Fruit fly (Drosophila melanogaster) whole organism, embryonic: ENCODE measurements around the gene CG42812.
A peak's percentile ranks its signal among the peaks of the same experiment; 100 is the strongest.

ENCODE experiments used
- CG11695 ChIP-seq: fragments of 200-800 bp; sonication (Bioruptor generic); IDR thresholded peaks from 3 replicates; pipeline ENCODE4 v1.3.6; 2022; ENCODE audit warnings: missing biosample characterization, missing genetic modification characterization
- CG12104 ChIP-seq: fragments of 200-800 bp; sonication (Bioruptor generic); optimal IDR thresholded peaks from 3 replicates; lab custom pipeline; 2016; ENCODE audit warnings: missing biosample characterization, missing genetic modification characterization
- CG13287 ChIP-seq: fragments of 200-800 bp; sonication (Bioruptor generic); IDR thresholded peaks from 2 replicates; pipeline ENCODE4 v1.3.6; 2022; ENCODE audit warnings: missing biosample characterization, missing genetic modification characterization; ENCODE audit not compliant: partially characterized antibody
- CG14860 ChIP-seq: fragments of 200-800 bp; sonication (Bioruptor generic); IDR thresholded peaks from 3 replicates; pipeline ENCODE4 v1.3.6; 2022; ENCODE audit warnings: missing biosample characterization, missing genetic modification characterization; ENCODE audit not compliant: partially characterized antibody
- CG15073 ChIP-seq: fragments of 200-800 bp; sonication (Bioruptor generic); optimal IDR thresholded peaks from 2 replicates; lab custom pipeline; 2016; ENCODE audit warnings: missing biosample characterization, missing genetic modification characterization
- CG2875 ChIP-seq: fragments of 200-800 bp; sonication (Bioruptor generic); optimal IDR thresholded peaks from 2 replicates; lab custom pipeline; 2017; ENCODE audit warnings: missing biosample characterization, mild to moderate bottlenecking, missing genetic modification characterization, missing genetic modification reagents
- CG31388 ChIP-seq: fragments of 200-800 bp; sonication (Bioruptor generic); optimal IDR thresholded peaks from 2 replicates; lab custom pipeline; 2016; ENCODE audit warnings: missing biosample characterization, missing genetic modification characterization
- CG31441 ChIP-seq: fragments of 200-800 bp; sonication (Bioruptor generic); IDR thresholded peaks from 2 replicates; pipeline ENCODE4 v1.3.6; 2022; ENCODE audit warnings: missing biosample characterization, missing genetic modification characterization
- CG4617 ChIP-seq: fragments of 200-800 bp; sonication (Bioruptor generic); optimal IDR thresholded peaks from 3 replicates; lab custom pipeline; 2016; ENCODE audit warnings: missing biosample characterization, missing genetic modification characterization, borderline replicate concordance
- CG6175 ChIP-seq: fragments of 200-800 bp; sonication (Bioruptor generic); IDR thresholded peaks from 3 replicates; pipeline ENCODE4 v1.3.6; 2022; ENCODE audit warnings: missing biosample characterization, missing genetic modification characterization
- CG6683 ChIP-seq: fragments of 200-800 bp; sonication (Bioruptor generic); optimal IDR thresholded peaks from 2 replicates; lab custom pipeline; 2017; ENCODE audit warnings: missing biosample characterization, mild to moderate bottlenecking, missing genetic modification characterization, missing genetic modification reagents
- CG7839 ChIP-seq: fragments of 200-800 bp; sonication (Bioruptor generic); optimal IDR thresholded peaks from 3 replicates; lab custom pipeline; 2018; ENCODE audit warnings: missing biosample characterization, mild to moderate bottlenecking, missing genetic modification characterization, moderate library complexity
- CG8924 ChIP-seq: fragments of 200-800 bp; optimal IDR thresholded peaks from 3 replicates; lab custom pipeline; 2019; ENCODE audit warnings: missing biosample characterization, mild to moderate bottlenecking, missing genetic modification characterization, moderate library complexity
- CG9727 ChIP-seq: fragments of 200-800 bp; sonication (Bioruptor generic); optimal IDR thresholded peaks from 3 replicates; lab custom pipeline; 2017; ENCODE audit warnings: missing biosample characterization, mild to moderate bottlenecking, missing genetic modification characterization
- Ets65A ChIP-seq: fragments of 200-800 bp; sonication (Bioruptor generic); peaks from one replicate; lab custom pipeline; 2016; ENCODE audit warnings: missing biosample characterization, missing genetic modification characterization
- HLH4C ChIP-seq: fragments of 200-800 bp; sonication (Bioruptor generic); IDR thresholded peaks from 3 replicates; pipeline ENCODE4 v1.3.6; 2022; ENCODE audit warnings: missing biosample characterization, missing genetic modification characterization; ENCODE audit not compliant: partially characterized antibody
- Hr51 ChIP-seq, 2 experiments: fragments of 200-800 bp; sonication (Bioruptor generic); optimal IDR thresholded peaks; 2 replicates in 1 of 2; 3 replicates in 1 of 2; lab custom pipeline; 2016 to 2018; ENCODE audit warnings: missing biosample characterization in 2 of 2, missing genetic modification characterization in 2 of 2, mild to moderate bottlenecking in 1 of 2, moderate library complexity in 1 of 2
- Hr78 ChIP-seq, 2 experiments: fragments of 200-800 bp in 1 of 2; fragments of >200 bp in 1 of 2; sonication (Bioruptor generic) in 1 of 2; optimal IDR thresholded peaks; 2 replicates each; lab custom pipeline; 2017 to 2019; ENCODE audit warnings: missing biosample characterization in 2 of 2, missing genetic modification characterization in 2 of 2, mild to moderate bottlenecking in 1 of 2, moderate library complexity in 1 of 2
- Poxn ChIP-seq: fragments of 200-800 bp; sonication (Bioruptor generic); IDR thresholded peaks from 2 replicates; pipeline ENCODE4 v1.3.6; 2022; ENCODE audit warnings: missing biosample characterization, missing genetic modification characterization
- ara ChIP-seq: fragments of 200-800 bp; sonication (Bioruptor generic); IDR thresholded peaks from 2 replicates; pipeline ENCODE4 v1.3.6; 2022; ENCODE audit warnings: missing biosample characterization, missing genetic modification characterization
- bcd ChIP-seq: fragments of 200-800 bp; sonication (Bioruptor generic); optimal IDR thresholded peaks from 2 replicates; lab custom pipeline; 2017; ENCODE audit warnings: missing biosample characterization, mild to moderate bottlenecking, missing genetic modification characterization
- chif ChIP-seq, 2 experiments: fragments of 200-800 bp; sonication (Bioruptor generic); optimal IDR thresholded peaks; 3 replicates each; lab custom pipeline; 2016; ENCODE audit warnings: missing biosample characterization in 2 of 2, missing genetic modification characterization in 2 of 2
- chm ChIP-seq: fragments of 200-800 bp; sonication (Bioruptor generic); IDR thresholded peaks from 2 replicates; pipeline ENCODE4 v1.3.6; 2022; ENCODE audit warnings: missing biosample characterization, missing genetic modification characterization
- corto ChIP-seq: fragments of 200-800 bp; sonication (Bioruptor generic); optimal IDR thresholded peaks from 2 replicates; lab custom pipeline; 2016; ENCODE audit warnings: missing biosample characterization, mild to moderate bottlenecking, missing genetic modification characterization, moderate library complexity
- dysf ChIP-seq: fragments of 200-800 bp; sonication (Bioruptor generic); IDR thresholded peaks from 3 replicates; pipeline ENCODE4 v1.3.6; 2022; ENCODE audit warnings: missing biosample characterization, missing genetic modification characterization
- ewg ChIP-seq: fragments of 200-800 bp; sonication (Bioruptor generic); optimal IDR thresholded peaks from 3 replicates; lab custom pipeline; 2017; ENCODE audit warnings: mild to moderate bottlenecking, missing biosample characterization, missing genetic modification reagents, missing genetic modification characterization
- exex ChIP-seq: fragments of 200-800 bp; sonication (Bioruptor generic); optimal IDR thresholded peaks from 4 replicates; lab custom pipeline; 2018; ENCODE audit warnings: missing biosample characterization, mild to moderate bottlenecking, missing genetic modification characterization, moderate library complexity
- ftz-f1 ChIP-seq: fragments of 200-800 bp; sonication (Bioruptor generic); optimal IDR thresholded peaks from 2 replicates; lab custom pipeline; 2016; ENCODE audit warnings: missing biosample characterization, missing genetic modification characterization
- gt ChIP-seq: fragments of 200-800 bp; sonication (Bioruptor generic); IDR thresholded peaks from 2 replicates; pipeline ENCODE4 v1.3.6; 2022; ENCODE audit warnings: missing biosample characterization, missing genetic modification characterization
- ken ChIP-seq: fragments of 200-800 bp; sonication (Bioruptor generic); IDR thresholded peaks from 3 replicates; pipeline ENCODE4 v1.3.6; 2022; ENCODE audit warnings: missing biosample characterization, missing genetic modification characterization
- nau ChIP-seq: fragments of 200-800 bp; sonication (Bioruptor generic); optimal IDR thresholded peaks from 3 replicates; lab custom pipeline; 2017; ENCODE audit warnings: missing biosample characterization, mild to moderate bottlenecking, missing genetic modification characterization, missing genetic modification reagents
- org-1 ChIP-seq: fragments of 200-800 bp; sonication (Bioruptor generic); optimal IDR thresholded peaks from 2 replicates; lab custom pipeline; 2017; ENCODE audit warnings: missing biosample characterization, missing genetic modification characterization
- rib ChIP-seq: fragments of 200-800 bp; sonication (Bioruptor generic); IDR thresholded peaks from 2 replicates; pipeline ENCODE4 v1.3.6; 2022; ENCODE audit warnings: missing biosample characterization, missing genetic modification characterization
- so ChIP-seq: fragments of 200-800 bp; sonication (Bioruptor generic); IDR thresholded peaks from 3 replicates; pipeline ENCODE4 v1.3.6; 2022; ENCODE audit warnings: missing biosample characterization, missing genetic modification characterization
- ssp ChIP-seq: fragments of 200-800 bp; sonication (Bioruptor generic); IDR thresholded peaks from 2 replicates; pipeline ENCODE4 v1.3.6; 2022; ENCODE audit warnings: missing biosample characterization, missing genetic modification characterization

Gene CG42812

DNA sequence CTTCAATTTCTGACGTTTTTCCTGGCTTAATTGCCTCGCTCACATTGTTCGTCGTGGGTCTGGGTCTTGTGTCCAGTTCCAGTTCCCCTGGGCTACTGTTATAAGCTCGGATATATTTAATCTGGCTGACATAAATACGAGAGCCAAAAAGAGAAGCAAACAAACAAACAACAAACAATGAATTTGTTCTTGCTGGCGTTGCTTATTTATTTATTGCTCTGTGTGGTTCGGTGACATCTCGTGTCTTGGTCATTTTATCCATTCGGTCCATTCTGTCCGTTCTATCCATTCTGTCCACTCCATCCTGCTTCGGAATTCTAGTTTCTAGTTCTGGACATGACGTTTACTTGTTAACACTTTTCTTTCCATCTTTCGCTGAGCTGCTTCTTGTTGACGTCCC lies 17.0 kb upstream of the CG42812 start, which contains the start of gene CG17780:
TSS of gene CG17780 (minus strand) at position 101 of the 400 bp plus-strand sequence.
- TF ChIP-seq CG8924 (no peak), so (no peak), CG31388 (GFP tag; lab: Kevin White, UChicago) (no peak)

DNA sequence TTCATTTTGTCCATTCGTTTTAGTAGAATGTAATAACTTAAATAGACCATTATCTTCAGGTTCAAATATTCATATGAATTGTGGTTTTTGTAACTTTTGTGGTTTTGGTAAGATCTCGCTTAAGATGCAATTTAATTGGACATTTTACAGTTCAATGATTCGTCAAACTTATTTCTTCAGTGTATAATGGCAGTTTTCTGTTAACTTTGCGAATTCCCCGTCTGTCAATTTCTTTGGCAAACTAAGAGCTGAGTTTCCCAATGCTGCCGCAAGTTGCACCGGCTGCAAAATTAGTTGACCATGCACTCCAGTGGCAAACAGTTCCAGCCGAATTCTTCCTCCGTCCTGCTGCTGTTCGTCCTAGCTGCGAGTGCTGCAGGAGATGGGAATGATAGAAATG lies 8.6 kb upstream of the CG42812 start, which contains the start of gene CG33342:
TSS of gene CG33342 (plus strand) at position 301 of the 400 bp plus-strand sequence.
- TF ChIP-seq CG6175 (GFP tag; lab: Robert Waterston, UW) = no peak
- TF ChIP-seq Ets65A (GFP tag; lab: Kevin White, UChicago) = peak; percentile 10
- TF ChIP-seq, all 482 proteins: peak for 1

DNA sequence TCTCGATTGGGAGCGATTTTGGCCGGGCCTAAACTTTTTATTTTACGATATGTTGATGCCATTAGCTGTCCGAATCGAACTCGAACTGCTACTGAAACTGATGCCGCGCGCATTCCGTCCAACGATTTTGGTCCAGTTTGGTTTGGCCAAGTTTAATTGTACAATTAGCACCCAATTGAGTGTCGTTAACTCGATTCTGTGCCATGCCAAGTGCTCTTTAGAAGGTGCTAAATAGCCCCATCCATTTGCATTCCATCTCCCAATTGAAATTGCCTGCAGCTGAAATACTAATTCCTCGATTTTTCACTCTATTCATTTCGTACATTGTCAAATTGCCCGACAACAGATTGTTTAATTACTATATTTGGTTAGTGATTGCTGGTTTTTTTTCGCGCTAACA lies 7.6 kb upstream of the CG42812 start, which contains the start of gene CG17781:
TSS of gene CG17781 (minus strand) at position 101 of the 400 bp plus-strand sequence.
- TF ChIP-seq bcd (no peak), Hr78 (GFP tag; optimal IDR thresholded peaks at IDR 0.05; lab: Kevin White, UChicago) (no peak), ken (GFP tag; lab: Robert Waterston, UW) (no peak), CG12104 (no peak), org-1 (GFP tag; lab: Kevin White, UChicago) (no peak), rib (GFP tag; lab: Robert Waterston, UW) (no peak), CG11695 (GFP tag; lab: Robert Waterston, UW) (no peak), corto (GFP tag; lab: Kevin White, UChicago) (no peak), CG7839 (tag; lab: Kevin White, UChicago) (no peak), CG13287 (GFP tag; lab: Robert Waterston, UW) (no peak), chm (GFP tag; lab: Robert Waterston, UW) (no peak), Poxn (GFP tag; lab: Robert Waterston, UW) (no peak), dysf (GFP tag; lab: Robert Waterston, UW) (no peak), HLH4C (GFP tag; lab: Robert Waterston, UW) (no peak), CG15073 (GFP tag; lab: Kevin White, UChicago) (no peak)

DNA sequence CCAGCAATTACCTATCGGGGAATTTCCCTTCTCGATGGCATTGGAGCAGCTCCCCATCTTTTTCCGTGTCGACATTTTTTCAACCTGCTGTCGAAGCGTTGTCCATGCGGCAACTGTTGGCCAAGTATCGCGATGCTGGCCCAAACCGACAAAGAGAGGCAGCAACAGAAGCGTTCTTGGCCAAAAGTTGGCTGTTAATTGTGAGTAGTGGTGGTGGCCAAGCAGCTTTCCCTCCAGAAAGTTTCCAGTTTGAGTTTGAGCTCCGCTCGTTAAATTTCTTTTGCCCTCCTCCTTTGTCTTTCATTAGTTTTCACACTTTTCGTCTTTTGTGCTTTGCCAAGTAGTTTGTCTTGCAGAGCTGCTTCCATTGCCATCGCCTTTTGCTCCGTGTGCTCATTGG lies 4.7 kb upstream of the CG42812 start, which contains the start of gene CG17782:
TSS of gene CG17782 (minus strand) at position 101 of the 400 bp plus-strand sequence.
- TF ChIP-seq CG4617 (GFP tag; lab: Kevin White, UChicago) (no peak), chif (GFP tag; optimal IDR thresholded peaks at IDR 0.05; lab: Kevin White, UChicago) (no peak), CG6683 (no peak), CG31441 (GFP tag; lab: Robert Waterston, UW) (no peak), ssp (GFP tag; lab: Robert Waterston, UW) (no peak), Hr51 (GFP tag; optimal IDR thresholded peaks at IDR 0.05; lab: Kevin White, UChicago) (no peak), nau (GFP tag; lab: Kevin White, UChicago) (no peak), ftz-f1 (no peak), ewg (GFP tag; lab: Kevin White, UChicago) (no peak), exex (tag; lab: Kevin White, UChicago) (no peak)

DNA sequence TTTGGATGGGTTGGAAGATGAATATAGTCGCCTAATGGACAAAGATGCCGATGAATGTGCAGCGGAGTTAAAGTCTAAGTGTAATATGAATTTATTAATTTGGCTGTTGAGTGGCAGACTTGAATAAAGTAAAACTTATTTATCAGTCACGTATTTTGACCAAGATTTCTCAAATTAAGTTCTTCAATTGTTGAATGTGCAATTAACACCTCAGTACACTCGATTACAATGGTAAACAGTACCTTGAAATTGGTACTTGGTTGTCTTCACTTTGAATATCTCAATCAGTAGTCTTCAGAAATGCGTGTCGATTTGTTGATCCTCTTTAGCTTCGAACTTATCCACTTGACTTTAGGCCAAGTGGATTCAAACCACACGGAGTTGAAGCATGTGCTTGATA lies 1.3 kb upstream of the CG42812 start, which contains the start of gene CG13614:
TSS of gene CG13614 (plus strand) at position 301 of the 400 bp plus-strand sequence.
- TF ChIP-seq ara (GFP tag; lab: Robert Waterston, UW) = no peak
- TF ChIP-seq gt (GFP tag; lab: Robert Waterston, UW) = no peak
- no peak for TF ChIP-seq CG14860
- no peak for TF ChIP-seq CG2875 (GFP tag; lab: Kevin White, UChicago)
- TF ChIP-seq CG9727 (GFP tag; lab: Kevin White, UChicago) = no peak
